Worm (Caenorhabditis elegans): ENCODE results near the gene C54D10.9.

DNA sequence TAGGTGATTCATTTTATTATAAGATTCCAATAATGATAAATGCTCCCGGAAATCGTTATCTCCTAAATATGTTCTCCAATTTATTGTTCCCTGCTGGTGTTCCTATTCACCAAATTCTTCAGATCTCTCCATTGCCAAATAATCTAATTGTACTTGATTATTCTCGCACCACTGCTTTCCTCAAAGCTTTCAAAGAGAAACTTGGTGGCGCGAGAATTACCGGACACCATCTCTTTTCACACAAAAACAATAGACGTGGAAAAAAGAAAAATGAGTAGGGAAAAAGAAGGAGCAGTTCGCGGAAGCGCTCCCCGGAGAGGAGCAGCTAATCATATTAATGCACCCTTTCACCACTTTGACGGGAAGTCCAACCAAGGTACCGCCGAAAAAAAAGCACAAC is 25.6 kb upstream of the C54D10.9 start:
- no peak for TF ChIP-seq ama-1 (optimal IDR thresholded peaks at IDR 0.05)
- no peak for TF ChIP-seq ahr-1 (tag; optimal IDR thresholded peaks at IDR 0.05)
- no peak for TF ChIP-seq ceh-34 (tag; optimal IDR thresholded peaks at IDR 0.05)
- no peak for TF ChIP-seq pha-4 (tag; optimal IDR thresholded peaks at IDR 0.05)

Measured in whole organism, late embryonic.